Fruit fly (Drosophila melanogaster) whole organism, prepupa: Measurements from ENCODE around the gene ACXD.

Experiments used
- Blimp-1 ChIP-seq: fragments of 200-800 bp; sonication (Bioruptor generic); optimal IDR thresholded peaks from 3 replicates; lab custom pipeline; 2017; ENCODE audit warnings: missing biosample characterization, missing genetic modification characterization, mild to moderate bottlenecking, moderate library complexity, missing genetic modification reagents
- CG10631 ChIP-seq: fragments of 200-800 bp; sonication (Bioruptor generic); optimal IDR thresholded peaks from 2 replicates; lab custom pipeline; 2016; ENCODE audit warnings: missing biosample characterization, missing genetic modification characterization
- CG10669 ChIP-seq: fragments of 200-800 bp; sonication (Bioruptor generic); optimal IDR thresholded peaks from 3 replicates; lab custom pipeline; 2018; ENCODE audit warnings: missing biosample characterization, mild to moderate bottlenecking, missing genetic modification characterization, moderate library complexity
- CG11294 ChIP-seq: fragments of 200-800 bp; sonication (Bioruptor generic); IDR thresholded peaks from 2 replicates; pipeline ENCODE4 v1.3.6; 2022; ENCODE audit warnings: missing biosample characterization, missing genetic modification characterization
- CG15336 ChIP-seq: fragments of 200-800 bp; sonication (Bioruptor generic); IDR thresholded peaks from 2 replicates; pipeline ENCODE4 v1.3.6; 2022; ENCODE audit warnings: missing biosample characterization, missing genetic modification characterization
- CG1621 ChIP-seq: fragments of 200-800 bp; sonication (Bioruptor generic); optimal IDR thresholded peaks from 3 replicates; lab custom pipeline; 2018; ENCODE audit warnings: missing biosample characterization, mild to moderate bottlenecking, missing genetic modification characterization
- CG16779 ChIP-seq: fragments of 200-800 bp; sonication (Bioruptor generic); optimal IDR thresholded peaks from 3 replicates; lab custom pipeline; 2017; ENCODE audit warnings: missing biosample characterization, mild to moderate bottlenecking, missing genetic modification characterization
- CG34406 ChIP-seq: fragments of 200-800 bp; sonication (Bioruptor generic); optimal IDR thresholded peaks from 3 replicates; lab custom pipeline; 2016; ENCODE audit warnings: missing biosample characterization, missing genetic modification characterization
- CG3919 ChIP-seq: fragments of 200-800 bp; sonication (Bioruptor generic); optimal IDR thresholded peaks from 3 replicates; lab custom pipeline; 2016; ENCODE audit warnings: missing biosample characterization, missing genetic modification characterization
- CG4318 ChIP-seq: fragments of 200-800 bp; sonication (Bioruptor generic); optimal IDR thresholded peaks from 3 replicates; lab custom pipeline; 2017; ENCODE audit warnings: missing biosample characterization, mild to moderate bottlenecking, missing genetic modification characterization
- CG6792 ChIP-seq: fragments of 200-800 bp; sonication (Bioruptor generic); optimal IDR thresholded peaks from 3 replicates; lab custom pipeline; 2016; ENCODE audit warnings: missing biosample characterization, missing genetic modification characterization
- CG8319 ChIP-seq: fragments of 200-800 bp; sonication (Bioruptor generic); optimal IDR thresholded peaks from 3 replicates; lab custom pipeline; 2016; ENCODE audit warnings: missing biosample characterization, missing genetic modification characterization
- CG8632 ChIP-seq: fragments of 200-800 bp; sonication (Bioruptor generic); optimal IDR thresholded peaks from 3 replicates; lab custom pipeline; 2016; ENCODE audit warnings: missing biosample characterization, missing genetic modification characterization
- CG9139 ChIP-seq: fragments of 200-800 bp; sonication (Bioruptor generic); optimal IDR thresholded peaks from 3 replicates; lab custom pipeline; 2017; ENCODE audit warnings: missing biosample characterization, mild to moderate bottlenecking, missing genetic modification characterization
- Ets21C ChIP-seq: fragments of 200-800 bp; sonication (Bioruptor generic); optimal IDR thresholded peaks from 3 replicates; lab custom pipeline; 2016; ENCODE audit warnings: missing biosample characterization, missing genetic modification characterization
- Hr39 ChIP-seq: fragments of 200-800 bp; sonication (Bioruptor generic); optimal IDR thresholded peaks from 2 replicates; lab custom pipeline; 2016; ENCODE audit warnings: missing biosample characterization, missing genetic modification characterization
- Hr4 ChIP-seq: fragments of 200-800 bp; sonication (Bioruptor generic); optimal IDR thresholded peaks from 3 replicates; lab custom pipeline; 2016; ENCODE audit warnings: missing biosample characterization, missing genetic modification characterization
- Met ChIP-seq: fragments of 200-800 bp; sonication (Bioruptor generic); optimal IDR thresholded peaks from 3 replicates; lab custom pipeline; 2016; ENCODE audit warnings: missing biosample characterization, missing genetic modification characterization
- Smox ChIP-seq: fragments of 200-800 bp; sonication (Bioruptor generic); optimal IDR thresholded peaks from 3 replicates; lab custom pipeline; 2016; ENCODE audit warnings: missing biosample characterization, missing genetic modification characterization
- Sox14 ChIP-seq: fragments of 200-800 bp; sonication (Bioruptor generic); optimal IDR thresholded peaks from 3 replicates; lab custom pipeline; 2016; ENCODE audit warnings: missing biosample characterization, missing genetic modification characterization
- Sox15 ChIP-seq: fragments of 200-800 bp; sonication (Bioruptor generic); optimal IDR thresholded peaks from 3 replicates; lab custom pipeline; 2016; ENCODE audit warnings: missing biosample characterization, missing genetic modification characterization
- achi ChIP-seq: fragments of 200-800 bp; sonication (Bioruptor generic); optimal IDR thresholded peaks from 3 replicates; lab custom pipeline; 2016; ENCODE audit warnings: missing biosample characterization, missing genetic modification characterization
- acj6 ChIP-seq: fragments of 200-800 bp; sonication (Bioruptor generic); optimal IDR thresholded peaks from 3 replicates; lab custom pipeline; 2016; ENCODE audit warnings: missing biosample characterization, missing genetic modification characterization
- cyc ChIP-seq: fragments of 200-800 bp; sonication (Bioruptor generic); optimal IDR thresholded peaks from 3 replicates; lab custom pipeline; 2016; ENCODE audit warnings: missing biosample characterization, missing genetic modification characterization
- dac ChIP-seq: fragments of 200-800 bp; sonication (Bioruptor generic); optimal IDR thresholded peaks from 2 replicates; lab custom pipeline; 2017; ENCODE audit warnings: missing biosample characterization, mild to moderate bottlenecking, missing genetic modification characterization
- dsx ChIP-seq: fragments of 200-800 bp; optimal IDR thresholded peaks from 3 replicates; lab custom pipeline; 2019; ENCODE audit warnings: missing biosample characterization, mild to moderate bottlenecking, missing genetic modification characterization, moderate library complexity; ENCODE audit not compliant: poor library complexity, severe bottlenecking
- fd85E ChIP-seq: fragments of 200-800 bp; sonication (Bioruptor generic); optimal IDR thresholded peaks from 3 replicates; lab custom pipeline; 2016; ENCODE audit warnings: missing biosample characterization, missing genetic modification characterization
- lz ChIP-seq: fragments of 200-800 bp; sonication (Bioruptor generic); optimal IDR thresholded peaks from 3 replicates; lab custom pipeline; 2016; ENCODE audit warnings: missing biosample characterization, missing genetic modification characterization
- net ChIP-seq: fragments of 200-800 bp; sonication (Bioruptor generic); optimal IDR thresholded peaks from 3 replicates; lab custom pipeline; 2016; ENCODE audit warnings: missing biosample characterization, missing genetic modification characterization
- pdm3 ChIP-seq: fragments of 200-800 bp; sonication (Bioruptor generic); optimal IDR thresholded peaks from 3 replicates; lab custom pipeline; 2016; ENCODE audit warnings: missing biosample characterization, missing genetic modification characterization
- salr ChIP-seq, 2 experiments: fragments of 200-800 bp; sonication (Bioruptor generic); optimal IDR thresholded peaks; 3 replicates each; lab custom pipeline; 2016 to 2018; ENCODE audit warnings: missing biosample characterization in 2 of 2, missing genetic modification characterization in 2 of 2, mild to moderate bottlenecking in 1 of 2
- ss ChIP-seq, 2 experiments: fragments of 200-800 bp; sonication (Bioruptor generic); optimal IDR thresholded peaks; 2 replicates in 1 of 2; 3 replicates in 1 of 2; lab custom pipeline; 2017 to 2018; ENCODE audit warnings: mild to moderate bottlenecking in 2 of 2, missing biosample characterization in 2 of 2, missing genetic modification characterization in 2 of 2, moderate library complexity in 1 of 2
- svp ChIP-seq: fragments of 200-800 bp; sonication (Bioruptor generic); peaks from one replicate; lab custom pipeline; 2016; ENCODE audit warnings: missing biosample characterization, missing genetic modification characterization
- topi ChIP-seq: fragments of 200-800 bp; sonication (Bioruptor generic); optimal IDR thresholded peaks from 3 replicates; lab custom pipeline; 2016; ENCODE audit warnings: missing biosample characterization, missing genetic modification characterization
- vri ChIP-seq: fragments of 200-800 bp; sonication (Bioruptor generic); optimal IDR thresholded peaks from 3 replicates; lab custom pipeline; 2016; ENCODE audit warnings: missing biosample characterization, mild to moderate bottlenecking, missing genetic modification characterization

ACXD gene

dm6 chr3L:2265692-2266444 lies 28.5 kb downstream of the ACXD start, which contains the start of the genes ecd and CG13806 (continued):
- TF ChIP-seq Hr39 (GFP tag; lab: Kevin White, UChicago): peak; percentile 25
- no peak for TF ChIP-seq dac (GFP tag; lab: Kevin White, UChicago)
- no peak for TF ChIP-seq salr (GFP tag; optimal IDR thresholded peaks at IDR 0.05; lab: Kevin White, UChicago)
- no peak for TF ChIP-seq Blimp-1 (GFP tag; lab: Kevin White, UChicago)
- no peak for TF ChIP-seq CG8632 (GFP tag; lab: Kevin White, UChicago)
- TF ChIP-seq CG3919 (GFP tag; lab: Kevin White, UChicago): no peak
- peak; percentile 26 for TF ChIP-seq svp (GFP tag; lab: Kevin White, UChicago)
- no peak for TF ChIP-seq dsx (GFP tag; lab: Kevin White, UChicago)
- TF ChIP-seq CG10631 (GFP tag; lab: Kevin White, UChicago): no peak
- no peak for TF ChIP-seq Hr4
- TF ChIP-seq cyc (GFP tag; lab: Kevin White, UChicago): peak; percentile 2
- TF ChIP-seq Sox15 (GFP tag; lab: Kevin White, UChicago): no peak
- TF ChIP-seq acj6 (GFP tag; lab: Kevin White, UChicago): no peak
- no peak for TF ChIP-seq CG9139
- no peak for TF ChIP-seq Ets21C (GFP tag; lab: Kevin White, UChicago)
- no peak for TF ChIP-seq Smox (GFP tag; lab: Kevin White, UChicago)
- no peak for TF ChIP-seq vri
- TF ChIP-seq CG6792 (GFP tag; lab: Kevin White, UChicago): no peak
- no peak for TF ChIP-seq CG1621 (tag; lab: Kevin White, UChicago)
- TF ChIP-seq CG10669 (GFP tag; lab: Kevin White, UChicago): no peak
- TF ChIP-seq CG11294 (GFP tag; lab: Robert Waterston, UW): no peak; the same call in 1 of the 2 replicates
- no peak for TF ChIP-seq CG4318 (GFP tag; lab: Kevin White, UChicago)
- TF ChIP-seq CG15336 (GFP tag; lab: Robert Waterston, UW): no peak
- no peak for TF ChIP-seq achi (GFP tag; lab: Kevin White, UChicago)
- no peak for TF ChIP-seq Met
- no peak for TF ChIP-seq CG16779 (tag; lab: Kevin White, UChicago)
- peak; percentile 30 for TF ChIP-seq lz (GFP tag; lab: Kevin White, UChicago)

- no peak for TF ChIP-seq lz (GFP tag; lab: Kevin White, UChicago)
- no peak for TF ChIP-seq CG8319 (GFP tag; lab: Kevin White, UChicago)
- TF ChIP-seq net (GFP tag; lab: Kevin White, UChicago): no peak
- no peak for TF ChIP-seq Smox (GFP tag; lab: Kevin White, UChicago)
- no peak for TF ChIP-seq dsx (GFP tag; lab: Kevin White, UChicago)
- no peak for TF ChIP-seq Ets21C (GFP tag; lab: Kevin White, UChicago)
- TF ChIP-seq Sox15 (GFP tag; lab: Kevin White, UChicago): no peak
- TF ChIP-seq CG34406 (GFP tag; lab: Kevin White, UChicago): no peak
- TF ChIP-seq CG10669 (GFP tag; lab: Kevin White, UChicago): no peak
- TF ChIP-seq cyc (GFP tag; lab: Kevin White, UChicago): no peak
- no peak for TF ChIP-seq CG3919 (GFP tag; lab: Kevin White, UChicago)
- no peak for TF ChIP-seq pdm3
- TF ChIP-seq Sox14 (GFP tag; lab: Kevin White, UChicago): no peak
- no peak for TF ChIP-seq CG4318 (GFP tag; lab: Kevin White, UChicago)
- no peak for TF ChIP-seq ss (GFP tag; optimal IDR thresholded peaks at IDR 0.05; lab: Kevin White, UChicago)
- no peak for TF ChIP-seq Hr39 (GFP tag; lab: Kevin White, UChicago)
- no peak for TF ChIP-seq Hr4
- no peak for TF ChIP-seq fd85E (GFP tag; lab: Kevin White, UChicago)
Observed at dm6 chr3L:2267558-2267957, 30.1 kb downstream of the ACXD start, which contains the start of gene obst-I. obst-I (plus strand) TSS chr3L:2267858.

DNA sequence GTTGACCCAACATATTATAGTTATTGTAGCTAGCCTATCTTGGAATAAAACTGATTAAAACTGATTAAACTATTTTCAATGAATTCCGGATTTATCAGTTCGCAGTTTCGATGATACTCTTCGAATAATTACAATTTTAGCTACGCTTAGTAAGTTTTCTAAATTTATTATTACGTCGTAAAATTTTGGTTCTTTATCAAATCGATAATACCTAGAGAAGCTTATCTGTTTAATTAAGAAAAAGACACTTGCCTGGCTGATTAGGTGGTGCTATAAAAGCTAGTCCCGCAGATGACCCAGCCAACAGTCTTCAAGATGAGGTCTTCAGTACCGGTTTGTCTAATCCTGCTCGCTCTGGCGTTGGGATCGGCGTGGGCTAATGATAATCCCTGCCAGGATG lies 31.1 kb downstream of the ACXD start, which contains the start of gene CG32302:
CG32302 (plus strand) TSS at position 301 of the 400 bp plus-strand sequence.
- TF ChIP-seq Hr4 (no peak), topi (GFP tag; lab: Kevin White, UChicago) (no peak), achi (GFP tag; lab: Kevin White, UChicago) (no peak), CG15336 (GFP tag; lab: Robert Waterston, UW) (no peak), ss (GFP tag; optimal IDR thresholded peaks at IDR 0.05; lab: Kevin White, UChicago) (no peak), CG10669 (GFP tag; lab: Kevin White, UChicago) (no peak)
